Fruit fly (Drosophila melanogaster) whole organism, pupa: Measurements from ENCODE around the gene CG15471.

ENCODE experiments used
- CG10348 ChIP-seq: fragments of 200-800 bp; sonication (Bioruptor generic); IDR thresholded peaks from 2 replicates; pipeline ENCODE4 v1.3.6; 2022; ENCODE audit warnings: missing biosample characterization, missing genetic modification characterization
- CG12605 ChIP-seq: fragments of 200-800 bp; sonication (Bioruptor generic); IDR thresholded peaks from 2 replicates; pipeline ENCODE4 v1.3.6; 2022; ENCODE audit warnings: missing biosample characterization, missing genetic modification characterization
- CG13204 ChIP-seq: fragments of 200-800 bp; sonication (Bioruptor generic); optimal IDR thresholded peaks from 2 replicates; lab custom pipeline; 2018; ENCODE audit warnings: missing biosample characterization, mild to moderate bottlenecking, missing genetic modification characterization, moderate library complexity
- CG14655 ChIP-seq: fragments of 200-800 bp; sonication (Bioruptor generic); optimal IDR thresholded peaks from 3 replicates; lab custom pipeline; 2017; ENCODE audit warnings: mild to moderate bottlenecking, missing biosample characterization, missing genetic modification reagents, missing genetic modification characterization
- CG15710 ChIP-seq: fragments of 200-800 bp; sonication (Bioruptor generic); optimal IDR thresholded peaks from 2 replicates; lab custom pipeline; 2018; ENCODE audit warnings: missing biosample characterization, mild to moderate bottlenecking, missing genetic modification characterization, moderate library complexity
- CG17806 ChIP-seq: fragments of 200-800 bp; sonication (Bioruptor generic); optimal IDR thresholded peaks from 2 replicates; lab custom pipeline; 2018; ENCODE audit warnings: missing biosample characterization, mild to moderate bottlenecking, missing genetic modification characterization, moderate library complexity
- CG32121 ChIP-seq: fragments of 200-800 bp; sonication (Bioruptor generic); IDR thresholded peaks from 2 replicates; pipeline ENCODE4 v1.3.6; 2022; ENCODE audit warnings: missing biosample characterization, missing genetic modification characterization
- CG34367 ChIP-seq: fragments of 200-800 bp; sonication (Bioruptor generic); optimal IDR thresholded peaks from 2 replicates; lab custom pipeline; 2018; ENCODE audit warnings: missing biosample characterization, mild to moderate bottlenecking, missing genetic modification characterization
- CG4496 ChIP-seq: fragments of 200-800 bp; sonication (Bioruptor generic); IDR thresholded peaks from 3 replicates; pipeline ENCODE4 v1.3.6; 2022; ENCODE audit warnings: missing biosample characterization, missing genetic modification characterization
- CG8159 ChIP-seq: fragments of 200-800 bp; sonication (Bioruptor generic); optimal IDR thresholded peaks from 3 replicates; lab custom pipeline; 2018; ENCODE audit warnings: missing biosample characterization, mild to moderate bottlenecking, missing genetic modification characterization, moderate library complexity
- CG8301 ChIP-seq: fragments of 200-800 bp; sonication (Bioruptor generic); optimal IDR thresholded peaks from 2 replicates; lab custom pipeline; 2018; ENCODE audit warnings: missing biosample characterization, mild to moderate bottlenecking, missing genetic modification characterization
- CG9948 ChIP-seq: fragments of 200-800 bp; sonication (Bioruptor generic); optimal IDR thresholded peaks from 2 replicates; lab custom pipeline; 2018; ENCODE audit warnings: missing biosample characterization, mild to moderate bottlenecking, missing genetic modification characterization, moderate library complexity
- D1 ChIP-seq: fragments of 200-800 bp; sonication (Bioruptor generic); optimal IDR thresholded peaks from 2 replicates; lab custom pipeline; 2018; ENCODE audit warnings: missing biosample characterization, mild to moderate bottlenecking, missing genetic modification characterization, moderate library complexity
- Ets98B ChIP-seq: fragments of 200-800 bp; sonication (Bioruptor generic); IDR thresholded peaks from 2 replicates; pipeline ENCODE4 v1.3.6; 2022; ENCODE audit warnings: missing biosample characterization, missing genetic modification characterization
- Pif1A ChIP-seq: fragments of 200-800 bp; sonication (Bioruptor generic); optimal IDR thresholded peaks from 3 replicates; lab custom pipeline; 2016; ENCODE audit warnings: missing biosample characterization, missing genetic modification characterization
- Pif1B ChIP-seq: fragments of 200-800 bp; sonication (Bioruptor generic); optimal IDR thresholded peaks from 3 replicates; lab custom pipeline; 2016; ENCODE audit warnings: missing biosample characterization, missing genetic modification characterization
- Snoo ChIP-seq: fragments of 200-800 bp; sonication (Bioruptor generic); optimal IDR thresholded peaks from 3 replicates; lab custom pipeline; 2017; ENCODE audit warnings: missing biosample characterization, mild to moderate bottlenecking, missing genetic modification characterization, inconsistent platforms
- fd96Ca ChIP-seq: fragments of 200-800 bp; sonication (Bioruptor generic); IDR thresholded peaks from 3 replicates; pipeline ENCODE4 v1.3.6; 2022; ENCODE audit warnings: missing biosample characterization, missing genetic modification characterization
- gl ChIP-seq: fragments of 200-800 bp; sonication (Bioruptor generic); optimal IDR thresholded peaks from 2 replicates; lab custom pipeline; 2018; ENCODE audit warnings: missing biosample characterization, mild to moderate bottlenecking, missing genetic modification characterization
- rn ChIP-seq: fragments of 200-800 bp; sonication (Bioruptor generic); IDR thresholded peaks from 2 replicates; pipeline ENCODE4 v1.3.6; 2022; ENCODE audit warnings: missing biosample characterization, missing genetic modification characterization

Gene CG15471

DNA sequence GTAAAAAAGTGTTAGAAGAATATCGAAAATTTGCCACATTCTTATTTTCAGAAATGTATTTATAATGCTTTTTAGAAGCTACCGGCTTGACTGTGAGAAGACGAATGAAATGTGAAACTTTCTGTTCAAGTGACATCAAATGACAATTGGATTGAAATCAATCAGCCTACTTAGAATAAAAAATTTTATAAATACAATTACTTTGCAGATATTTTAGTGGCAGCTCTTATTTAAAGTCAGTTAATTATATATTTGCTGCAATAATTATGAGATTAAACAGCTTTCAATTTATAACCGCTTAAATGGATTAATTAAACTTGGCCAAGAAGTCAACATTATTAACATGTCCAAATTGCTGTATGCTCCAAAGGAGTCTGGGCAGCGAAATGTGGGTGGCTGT, 5.3 kb downstream of the CG15471 start, which contains the start of gene CG2871:
CG2871 (minus strand) TSS at position 101 of the 400 bp plus-strand sequence.
- TF ChIP-seq D1 (tag; lab: Kevin White, UChicago) (no peak), gl (tag; lab: Kevin White, UChicago) (no peak), CG4496 (no peak), CG13204 (no peak), CG15710 (tag; lab: Kevin White, UChicago) (no peak), CG8301 (tag; lab: Kevin White, UChicago) (no peak), Pif1B (no peak), CG9948 (no peak), rn (GFP tag; lab: Robert Waterston, UW) (no peak), Snoo (tag; lab: Kevin White, UChicago) (no peak), Pif1A (GFP tag; lab: Kevin White, UChicago) (no peak)

DNA sequence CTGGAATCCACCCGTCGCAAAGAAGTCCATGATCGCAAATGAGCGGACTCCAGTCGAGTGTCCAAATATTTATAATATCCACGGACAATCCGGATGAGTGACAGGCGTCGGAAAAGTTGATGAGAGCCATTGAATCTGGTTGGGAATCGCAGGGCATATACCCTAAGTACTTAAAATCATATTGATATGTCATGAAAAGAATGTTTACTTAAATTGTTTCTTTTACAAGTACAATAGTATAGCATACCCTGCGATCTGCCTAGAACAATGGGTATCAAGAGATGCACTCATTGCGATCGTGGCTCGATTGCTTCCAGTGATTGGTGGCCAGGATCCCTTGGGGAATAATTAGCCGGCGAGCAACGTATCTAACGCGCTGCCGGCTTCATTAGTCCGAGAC, 11.1 kb downstream of the CG15471 start, which contains the start of gene Klf15:
Klf15 (minus strand) TSS at position 101 of the 400 bp plus-strand sequence.
- TF ChIP-seq CG8159 (tag; lab: Kevin White, UChicago) (no peak), CG8301 (tag; lab: Kevin White, UChicago) (no peak), CG9948 (no peak), D1 (tag; lab: Kevin White, UChicago) (no peak), CG10348 (GFP tag; lab: Robert Waterston, UW) (no peak), CG17806 (tag; lab: Kevin White, UChicago) (no peak), CG32121 (GFP tag; lab: Robert Waterston, UW) (no peak), fd96Ca (GFP tag; lab: Robert Waterston, UW) (no peak), Ets98B (no peak)
- TF ChIP-seq, all 21 proteins: peak for 0

dm6 chrX:4770037-4770436, 12.6 kb downstream of the CG15471 start, which contains the start of gene CG15472:
Gene CG15472, minus strand, starts transcription at chrX:4770137.
- TF ChIP-seq CG13204 (no peak), CG10348 (GFP tag; lab: Robert Waterston, UW) (no peak), CG14655 (no peak), CG8301 (tag; lab: Kevin White, UChicago) (no peak), CG4496 (no peak), Pif1A (GFP tag; lab: Kevin White, UChicago) (no peak), CG17806 (tag; lab: Kevin White, UChicago) (no peak)
- TF ChIP-seq, all 21 proteins: peak for 0

dm6 chrX:4762267-4762666, 20.3 kb downstream of the CG15471 start:
- TF ChIP-seq Pif1B (no peak), CG12605 (GFP tag; lab: Robert Waterston, UW) (no peak), CG8301 (tag; lab: Kevin White, UChicago) (no peak), CG32121 (GFP tag; lab: Robert Waterston, UW) (no peak), CG14655 (peak; percentile 22), CG13204 (no peak), CG10348 (GFP tag; lab: Robert Waterston, UW) (no peak), Ets98B (0 out of 2 replicates have a peak, but pooled peaks have one; percentile 9), CG4496 (0 out of 3 replicates have a peak, but pooled peaks have one; percentile 11), CG34367 (tag; lab: Kevin White, UChicago) (no peak), CG8159 (tag; lab: Kevin White, UChicago) (peak; percentile 3)
